Fruit fly (Drosophila melanogaster) Kc167 (cell line): ENCODE data around the gene CG14960.

ENCODE experiments used
- insv ChIP-seq: fragments of >200 bp; optimal IDR thresholded peaks from 3 replicates; lab custom pipeline; 2018; ENCODE audit warnings: missing external identifiers
- psq ChIP-seq: fragments of >200 bp; optimal IDR thresholded peaks from 2 replicates; lab custom pipeline; 2017; ENCODE audit warnings: missing external identifiers

DNA sequence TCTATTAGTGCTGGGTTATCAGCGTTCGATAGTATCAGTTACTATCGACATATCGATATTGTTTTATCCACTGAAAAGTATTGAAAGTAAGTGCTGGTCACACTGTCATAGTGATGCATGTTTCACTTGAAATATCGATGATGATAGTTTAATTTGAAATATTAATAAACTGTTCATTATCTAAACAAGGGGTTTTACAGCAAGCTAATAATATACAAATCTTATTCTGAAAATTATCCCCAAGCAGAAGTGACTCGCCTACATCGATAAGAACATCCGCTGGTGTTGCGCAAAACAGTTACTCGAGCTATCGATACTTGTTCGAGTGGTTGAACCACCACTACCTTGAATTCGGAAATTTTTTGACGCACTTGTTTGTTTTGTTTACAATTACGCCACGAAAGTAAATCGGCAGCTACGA, 48.4 kb downstream of the CG14960 start, which contains the start of the genes PIG-C, CG12016 and Dpm2:
- no peak for TF ChIP-seq psq (lab: Kevin White, UChicago)
- TF ChIP-seq insv (lab: Kevin White, UChicago), result no peak
